Worm (Caenorhabditis elegans): Measurements from ENCODE around the gene igcm-4.

DNA sequence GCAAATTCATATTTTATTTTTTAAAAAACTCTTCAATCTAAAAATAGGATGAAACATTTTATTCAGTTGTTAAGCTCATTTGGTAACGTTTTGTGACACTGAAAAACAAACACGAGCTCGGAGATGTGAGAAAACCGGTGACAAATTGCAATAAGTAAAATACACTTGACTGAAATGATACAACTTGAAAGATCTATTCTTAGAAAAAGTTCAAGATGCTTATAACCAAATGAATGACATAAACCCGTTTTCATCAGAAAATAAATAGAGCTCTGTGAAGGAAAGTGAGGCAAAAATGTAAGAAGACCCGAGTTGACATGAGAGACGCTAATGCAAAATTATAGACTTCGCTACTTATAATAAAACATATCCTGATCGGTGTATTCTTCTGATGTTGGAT, 6.8 kb downstream of the igcm-4 start, which contains the start of gene smex-2:
- no peak for TF ChIP-seq egl-27 (tag; optimal IDR thresholded peaks at IDR 0.05)
- no peak for TF ChIP-seq pqm-1 (tag; optimal IDR thresholded peaks at IDR 0.05)
- no peak for TF ChIP-seq nhr-67 (tag; optimal IDR thresholded peaks at IDR 0.05)

All from whole organism, L3 larva.